Fruit fly (Drosophila melanogaster) whole organism, adult: ENCODE data around the gene Dhc1.

Experiments used
- CG11617 ChIP-seq: fragments of 200-800 bp; sonication (Bioruptor generic); optimal IDR thresholded peaks from 2 replicates; lab custom pipeline; 2017; ENCODE audit warnings: mild to moderate bottlenecking, missing biosample characterization, missing genetic modification reagents, missing genetic modification characterization
- CG12768 ChIP-seq: fragments of 200-800 bp; sonication (Bioruptor generic); optimal IDR thresholded peaks from 2 replicates; lab custom pipeline; 2017; ENCODE audit warnings: missing biosample characterization, missing genetic modification characterization, mild to moderate bottlenecking, moderate library complexity, missing genetic modification reagents
- CG14711 ChIP-seq: fragments of 200-800 bp; sonication (Bioruptor generic); optimal IDR thresholded peaks from 2 replicates; lab custom pipeline; 2018; ENCODE audit warnings: missing biosample characterization, mild to moderate bottlenecking, missing genetic modification characterization, moderate library complexity
- CG1620 ChIP-seq: fragments of 200-800 bp; sonication (Bioruptor generic); optimal IDR thresholded peaks from 2 replicates; lab custom pipeline; 2016; ENCODE audit warnings: missing biosample characterization, missing genetic modification characterization
- CG33017 ChIP-seq: fragments of 200-800 bp; sonication (Bioruptor generic); optimal IDR thresholded peaks from 2 replicates; lab custom pipeline; 2018; ENCODE audit warnings: missing biosample characterization, mild to moderate bottlenecking, missing genetic modification characterization, moderate library complexity
- CG5204 ChIP-seq: fragments of 200-800 bp; sonication (Bioruptor generic); optimal IDR thresholded peaks from 2 replicates; lab custom pipeline; 2016; ENCODE audit warnings: missing biosample characterization, missing genetic modification characterization
- CG7045 ChIP-seq: fragments of 200-800 bp; sonication (Bioruptor generic); optimal IDR thresholded peaks from 2 replicates; lab custom pipeline; 2017; ENCODE audit warnings: missing biosample characterization, mild to moderate bottlenecking, missing genetic modification characterization
- CG7101 ChIP-seq: fragments of 200-800 bp; sonication (Bioruptor generic); optimal IDR thresholded peaks from 2 replicates; lab custom pipeline; 2018; ENCODE audit warnings: missing biosample characterization, mild to moderate bottlenecking, missing genetic modification characterization, moderate library complexity
- Clk ChIP-seq: fragments of 200-800 bp; sonication (Bioruptor generic); optimal IDR thresholded peaks from 2 replicates; lab custom pipeline; 2017; ENCODE audit warnings: missing biosample characterization, missing genetic modification characterization
- Crg-1 ChIP-seq: fragments of 200-800 bp; sonication (Bioruptor generic); optimal IDR thresholded peaks from 2 replicates; lab custom pipeline; 2016; ENCODE audit warnings: missing biosample characterization, missing genetic modification characterization
- Hr96 ChIP-seq: fragments of 200-800 bp; sonication (Bioruptor generic); optimal IDR thresholded peaks from 2 replicates; lab custom pipeline; 2016; ENCODE audit warnings: missing biosample characterization, missing genetic modification characterization
- Mnt ChIP-seq: fragments of 200-800 bp; sonication (Bioruptor generic); optimal IDR thresholded peaks from 2 replicates; lab custom pipeline; 2016; ENCODE audit warnings: missing biosample characterization, mild to moderate bottlenecking, missing genetic modification characterization
- bab1 ChIP-seq: fragments of 200-800 bp; sonication (Bioruptor generic); optimal IDR thresholded peaks from 3 replicates; lab custom pipeline; 2019; ENCODE audit warnings: missing biosample characterization, mild to moderate bottlenecking, missing genetic modification characterization, moderate library complexity
- cic ChIP-seq: fragments of 200-800 bp; sonication (Bioruptor generic); optimal IDR thresholded peaks from 2 replicates; lab custom pipeline; 2017; ENCODE audit warnings: missing biosample characterization, mild to moderate bottlenecking, missing genetic modification characterization, moderate library complexity
- cnc ChIP-seq, 2 experiments: fragments of >200 bp; optimal IDR thresholded peaks; 2 replicates each; lab custom pipeline; 2017
- kay ChIP-seq: fragments of 200-800 bp; sonication (Bioruptor generic); peaks from one replicate; lab custom pipeline; 2016; ENCODE audit warnings: missing biosample characterization, missing genetic modification characterization, borderline replicate concordance
- ovo ChIP-seq: fragments of 200-800 bp; sonication (Bioruptor generic); optimal IDR thresholded peaks from 2 replicates; lab custom pipeline; 2016; ENCODE audit warnings: missing biosample characterization, missing genetic modification characterization
- pad ChIP-seq: fragments of 200-800 bp; sonication (Bioruptor generic); optimal IDR thresholded peaks from 3 replicates; lab custom pipeline; 2017; ENCODE audit warnings: missing biosample characterization, missing genetic modification characterization, mild to moderate bottlenecking, moderate library complexity, missing genetic modification reagents
- tj ChIP-seq: fragments of 200-800 bp; sonication (Bioruptor generic); optimal IDR thresholded peaks from 3 replicates; lab custom pipeline; 2017; ENCODE audit warnings: missing biosample characterization, mild to moderate bottlenecking, missing genetic modification characterization, moderate library complexity
- toe ChIP-seq: fragments of 200-800 bp; sonication (Bioruptor generic); optimal IDR thresholded peaks from 2 replicates; lab custom pipeline; 2016; ENCODE audit warnings: missing biosample characterization, missing genetic modification characterization

Dhc1 gene

dm6 chr3R:9618331-9618730 is 56.1 kb downstream of the Dhc1 start:
- TF ChIP-seq CG12768 (peak; percentile 43), tj (no peak), toe (no peak), CG14711 (tag; lab: Kevin White, UChicago) (peak; percentile 47), CG7045 (GFP tag; lab: Kevin White, UChicago) (peak; percentile 58), Crg-1 (GFP tag; lab: Kevin White, UChicago) (no peak), cnc (optimal IDR thresholded peaks at IDR 0.05; lab: Kevin White, UChicago) (no peak), ovo (GFP tag; lab: Kevin White, UChicago) (no peak), CG5204 (GFP tag; lab: Kevin White, UChicago) (peak; percentile 36), Clk (GFP tag; lab: Kevin White, UChicago) (no peak), Mnt (no peak), CG11617 (no peak), Hr96 (GFP tag; lab: Kevin White, UChicago) (no peak), bab1 (peak; percentile 81), CG1620 (GFP tag; lab: Kevin White, UChicago) (no peak), pad (GFP tag; lab: Kevin White, UChicago) (peak; percentile 7), cic (GFP tag; lab: Kevin White, UChicago) (no peak), kay (GFP tag; lab: Kevin White, UChicago) (no peak), CG33017 (peak; percentile 4), CG7101 (tag; lab: Kevin White, UChicago) (peak; percentile 36)

dm6 chr3R:9613124-9613523 is 61.3 kb downstream of the Dhc1 start:
- TF ChIP-seq Mnt: no peak
- no peak for TF ChIP-seq pad (GFP tag; lab: Kevin White, UChicago)
- no peak for TF ChIP-seq CG12768
- TF ChIP-seq CG7045 (GFP tag; lab: Kevin White, UChicago): no peak
- TF ChIP-seq Clk (GFP tag; lab: Kevin White, UChicago): no peak
- no peak for TF ChIP-seq cic (GFP tag; lab: Kevin White, UChicago)
- TF ChIP-seq CG5204 (GFP tag; lab: Kevin White, UChicago): no peak
- TF ChIP-seq ovo (GFP tag; lab: Kevin White, UChicago): no peak

dm6 chr3R:9612217-9612616 is 62.2 kb downstream of the Dhc1 start:
- TF ChIP-seq bab1 (peak; percentile 10), pad (GFP tag; lab: Kevin White, UChicago) (no peak), tj (peak; percentile 10), CG14711 (tag; lab: Kevin White, UChicago) (no peak), CG11617 (no peak)

dm6 chr3R:9608206-9608605 is 66.2 kb downstream of the Dhc1 start:
- TF ChIP-seq ovo (GFP tag; lab: Kevin White, UChicago) (no peak), Hr96 (GFP tag; lab: Kevin White, UChicago) (no peak), CG7045 (GFP tag; lab: Kevin White, UChicago) (no peak)

- TF ChIP-seq Mnt: no peak
- TF ChIP-seq pad (GFP tag; lab: Kevin White, UChicago): no peak
- TF ChIP-seq CG12768: no peak
- no peak for TF ChIP-seq cic (GFP tag; lab: Kevin White, UChicago)
- no peak for TF ChIP-seq CG33017
- no peak for TF ChIP-seq cnc (optimal IDR thresholded peaks at IDR 0.05; lab: Kevin White, UChicago)
- TF ChIP-seq CG1620 (GFP tag; lab: Kevin White, UChicago): no peak
- TF ChIP-seq Hr96 (GFP tag; lab: Kevin White, UChicago): no peak
- no peak for TF ChIP-seq CG14711 (tag; lab: Kevin White, UChicago)
- TF ChIP-seq CG7101 (tag; lab: Kevin White, UChicago): no peak
- TF ChIP-seq Crg-1 (GFP tag; lab: Kevin White, UChicago): no peak
- TF ChIP-seq toe: no peak
- TF ChIP-seq tj: no peak
- TF ChIP-seq CG7045 (GFP tag; lab: Kevin White, UChicago): no peak
- TF ChIP-seq ovo (GFP tag; lab: Kevin White, UChicago): no peak
- TF ChIP-seq bab1: no peak
- no peak for TF ChIP-seq Clk (GFP tag; lab: Kevin White, UChicago)
- TF ChIP-seq CG5204 (GFP tag; lab: Kevin White, UChicago): no peak
- TF ChIP-seq kay (GFP tag; lab: Kevin White, UChicago): no peak
- TF ChIP-seq CG11617: no peak
These were observed 67.3 kb downstream of the Dhc1 start for dm6 chr3R:9606913-9607804.

- TF ChIP-seq tj (no peak), cic (GFP tag; lab: Kevin White, UChicago) (no peak), kay (GFP tag; lab: Kevin White, UChicago) (no peak), cnc (optimal IDR thresholded peaks at IDR 0.05; lab: Kevin White, UChicago) (no peak), CG33017 (no peak), Mnt (no peak), bab1 (no peak), Hr96 (GFP tag; lab: Kevin White, UChicago) (no peak), Crg-1 (GFP tag; lab: Kevin White, UChicago) (no peak), toe (no peak), CG7045 (GFP tag; lab: Kevin White, UChicago) (no peak), CG11617 (no peak), CG7101 (tag; lab: Kevin White, UChicago) (no peak), CG14711 (tag; lab: Kevin White, UChicago) (no peak), CG12768 (no peak), CG5204 (GFP tag; lab: Kevin White, UChicago) (no peak)
These were observed 69.4 kb downstream of the Dhc1 start for dm6 chr3R:9605084-9605483.
